Fruit fly (Drosophila melanogaster) whole organism, larva: ENCODE results near the gene lap.

ENCODE experiments used
- noc ChIP-seq: fragments of 200-800 bp; sonication (Bioruptor generic); optimal IDR thresholded peaks from 3 replicates; lab custom pipeline; 2019; ENCODE audit warnings: missing biosample characterization, mild to moderate bottlenecking, missing genetic modification characterization, moderate library complexity

Gene lap

dm6 chr3R:7171384-7172099, 15.3 kb upstream of the lap start:
- no peak for TF ChIP-seq noc (tag; lab: Kevin White, UChicago)

DNA sequence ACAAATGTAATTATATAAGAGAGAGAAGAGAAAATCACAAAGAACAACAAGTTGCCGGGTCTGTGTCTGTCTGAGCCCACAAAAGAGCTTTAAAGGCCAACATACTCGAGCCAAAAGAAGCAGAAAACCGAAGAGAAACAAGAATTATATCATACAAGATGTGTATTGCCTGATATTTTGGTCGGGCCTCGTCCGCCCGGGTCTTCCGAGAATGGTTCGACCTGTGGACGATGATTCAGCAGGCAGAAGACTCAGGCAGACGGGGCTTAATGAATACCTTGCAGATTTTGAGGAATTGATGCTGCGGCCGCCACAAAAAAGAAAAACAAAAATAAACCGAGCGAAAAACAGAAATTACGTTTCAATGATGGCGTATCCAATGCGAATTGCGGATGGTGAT, 13.8 kb upstream of the lap start:
- no peak for TF ChIP-seq noc (tag; lab: Kevin White, UChicago)

dm6 chr3R:7174755-7175154, 12.0 kb upstream of the lap start:
- TF ChIP-seq noc (tag; lab: Kevin White, UChicago) = no peak

dm6 chr3R:7187093-7187912, 509 bp downstream of the lap start:
- TF ChIP-seq noc (tag; lab: Kevin White, UChicago) = no peak

DNA sequence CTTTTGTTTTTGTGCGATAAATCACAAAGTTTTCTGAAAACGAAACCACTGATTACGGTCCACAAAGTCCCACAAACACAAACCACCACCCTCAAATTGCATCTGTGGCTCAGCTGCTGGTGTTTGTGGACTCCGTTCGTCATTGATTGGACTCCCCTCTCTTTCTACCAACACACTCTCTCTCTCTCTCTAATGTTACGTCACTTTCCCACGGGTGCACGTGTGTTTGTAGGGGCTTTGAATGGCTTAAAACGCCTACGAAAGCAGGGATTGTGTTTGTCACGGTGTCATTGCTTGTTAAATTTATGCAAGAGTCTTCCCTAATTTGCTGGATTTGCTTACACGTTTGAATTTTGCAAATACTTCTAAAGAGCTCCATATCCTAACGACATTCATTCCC, 1.2 kb downstream of the lap start:
- TF ChIP-seq noc (tag; lab: Kevin White, UChicago) = no peak

DNA sequence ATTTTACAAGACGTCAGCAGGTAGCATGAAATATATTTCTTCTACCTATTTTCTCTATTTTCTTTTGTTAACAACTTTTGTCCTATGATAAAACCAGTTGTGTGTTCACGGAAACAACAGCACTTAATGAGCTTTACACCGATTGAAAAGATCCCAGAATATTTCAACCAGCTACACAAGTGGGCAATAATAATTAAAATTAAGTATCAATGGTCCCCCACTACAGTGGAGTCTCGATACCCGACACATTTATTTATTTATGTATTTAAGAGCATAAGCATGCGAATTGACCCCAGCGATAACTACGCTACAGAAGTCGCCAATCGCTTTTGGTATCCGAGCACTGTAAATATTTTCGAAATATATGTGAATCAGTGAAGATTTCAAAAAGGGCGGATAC, 1.9 kb downstream of the lap start:
- no peak for TF ChIP-seq noc (tag; lab: Kevin White, UChicago)

DNA sequence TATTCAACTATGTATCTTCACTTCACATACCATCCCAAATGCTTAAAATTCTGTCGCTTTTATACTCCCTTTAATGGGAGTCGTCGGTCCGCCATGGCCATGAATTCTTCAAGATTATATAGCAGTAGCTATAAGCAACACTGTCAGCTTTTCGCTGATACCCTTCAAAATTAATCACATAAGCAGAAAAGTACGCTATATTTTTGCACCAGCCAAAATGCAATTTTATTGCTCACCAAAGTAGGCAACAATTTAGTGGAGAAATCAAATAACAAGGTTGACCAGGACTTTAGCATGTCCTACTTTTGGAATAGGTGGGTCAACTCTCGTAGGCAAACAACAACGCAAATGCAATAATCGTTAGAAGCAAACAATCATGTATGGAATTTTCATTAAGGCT, 13.1 kb downstream of the lap start:
- TF ChIP-seq noc (tag; lab: Kevin White, UChicago) = no peak

- no peak for TF ChIP-seq noc (tag; lab: Kevin White, UChicago)
These were observed 13.9 kb downstream of the lap start, which contains the start of gene CG14609 for dm6 chr3R:7200670-7201069. CG14609 (plus strand) TSS chr3R:7200970.

dm6 chr3R:7208331-7208730, 21.5 kb downstream of the lap start, which contains the start of gene CG1288:
CG1288 (minus strand) TSS chr3R:7208431.
- TF ChIP-seq noc (tag; lab: Kevin White, UChicago) = no peak

- peak; percentile 88 for TF ChIP-seq noc (tag; lab: Kevin White, UChicago)
These were observed 30.2 kb downstream of the lap start, which contains the start of gene CG14606 for dm6 chr3R:7216924-7217529. CG14606 (minus strand) TSS chr3R:7217083.

- no peak for TF ChIP-seq noc (tag; lab: Kevin White, UChicago)
These were observed 32.8 kb downstream of the lap start, which contains the start of gene CG14605 for dm6 chr3R:7219605-7220004. CG14605 (minus strand) TSS chr3R:7219705.

- no peak for TF ChIP-seq noc (tag; lab: Kevin White, UChicago)
These were observed 37.2 kb downstream of the lap start, which contains the start of gene thw for dm6 chr3R:7223972-7224464. thw (plus strand) TSS chr3R:7224414.

DNA sequence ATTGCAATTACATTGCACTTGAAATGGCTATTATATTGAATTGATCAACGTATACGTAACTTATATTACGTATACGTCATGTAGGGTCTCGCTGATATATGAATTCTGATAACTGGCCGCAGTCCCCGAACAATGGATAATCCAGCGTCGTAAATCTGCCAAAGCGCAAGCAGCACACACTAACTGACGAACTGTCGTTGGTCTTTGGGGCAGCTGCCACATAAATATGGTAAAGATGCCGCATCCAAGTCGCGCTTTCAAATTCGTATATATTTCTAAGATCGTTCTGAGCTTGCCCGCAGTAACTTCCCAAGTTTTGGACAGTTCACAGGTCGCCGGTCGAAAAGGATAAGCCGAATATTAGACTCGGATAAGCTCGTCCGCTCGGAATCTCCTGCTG, 54.7 kb downstream of the lap start, which contains the start of gene CG14607:
Gene CG14607 (plus strand): TSS at position 301 of the 400 bp plus-strand sequence.
- TF ChIP-seq noc (tag; lab: Kevin White, UChicago) = no peak

DNA sequence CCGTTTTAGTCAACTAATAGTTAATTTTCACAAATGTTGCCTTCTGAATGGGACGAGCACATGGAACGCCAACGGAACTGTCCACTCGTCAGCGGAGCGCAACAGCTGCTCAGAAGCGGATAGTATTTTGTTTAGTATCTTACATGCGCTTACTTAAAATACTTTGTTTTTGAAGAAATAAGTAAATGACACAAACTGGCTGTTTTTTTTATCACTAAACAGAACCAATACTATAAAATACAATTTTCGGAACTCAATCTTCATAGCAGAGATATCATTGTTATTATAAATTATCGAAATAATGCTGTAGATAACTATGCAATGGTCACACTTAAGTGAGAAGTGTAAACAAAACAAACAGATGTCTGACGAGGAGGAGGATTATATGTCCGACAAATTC, 60.1 kb downstream of the lap start, which contains the start of the genes Noc3 and CG10053:
Gene Noc3 (minus strand): TSS at position 81 of the 400 bp plus-strand sequence.
Gene CG10053 (plus strand): TSS at position 202 of the 400 bp plus-strand sequence.
- no peak for TF ChIP-seq noc (tag; lab: Kevin White, UChicago)

dm6 chr3R:7249460-7249859, 62.7 kb downstream of the lap start, which contains the start of the genes CG1227 and Dtwd2:
CG1227 (minus strand) TSS chr3R:7249738.
Dtwd2 (plus strand) TSS chr3R:7249795.
- TF ChIP-seq noc (tag; lab: Kevin White, UChicago) = peak; percentile 94
